Worm (Caenorhabditis elegans): ENCODE results near the gene ifd-1.

Gene ifd-1

ce11 chrX:8838176-8838575, 13.9 kb upstream of the ifd-1 start (continued):
- TF ChIP-seq rbr-2 (tag; optimal IDR thresholded peaks at IDR 0.05) (no peak), zip-11 (GFP tag; IDR thresholded peaks at IDR 0.05) (no peak)

ce11 chrX:8835887-8836348, 11.7 kb upstream of the ifd-1 start, which contains the start of gene C28G1.2:
Gene C28G1.2 (plus strand): TSS chrX:8836016.
- TF ChIP-seq ceh-44 (GFP tag; IDR thresholded peaks at IDR 0.05): peak; percentile 94
- peak; percentile 97 for TF ChIP-seq pha-4 (GFP tag; IDR thresholded peaks at IDR 0.05)
- peak; percentile 37 for TF ChIP-seq pha-4 (tag; optimal IDR thresholded peaks at IDR 0.05)
- TF ChIP-seq snpc-4 (tag; optimal IDR thresholded peaks at IDR 0.05): peak; percentile 18
- no peak for TF ChIP-seq ceh-62 (tag; optimal IDR thresholded peaks at IDR 0.05)
- TF ChIP-seq mxl-2 (GFP tag; conservative IDR thresholded peaks at IDR 0.05): peak; percentile 86
- TF ChIP-seq zfp-2 (tag; optimal IDR thresholded peaks at IDR 0.05): peak; percentile 82
- TF ChIP-seq nhr-48 (tag; optimal IDR thresholded peaks at IDR 0.05): peak; percentile 82
- TF ChIP-seq hlh-30 (tag; optimal IDR thresholded peaks at IDR 0.05; ENCODE audit: insufficient read depth): peak; percentile 82
- no peak for TF ChIP-seq ZK546.5 (tag; optimal IDR thresholded peaks at IDR 0.05)
- peak; percentile 98 for TF ChIP-seq F44E2.7 (GFP tag; IDR thresholded peaks at IDR 0.05)
- peak; percentile 92 for TF ChIP-seq duxl-1 (tag; optimal IDR thresholded peaks at IDR 0.05; ENCODE audit: poor library complexity)
- peak; percentile 18 for TF ChIP-seq nhr-10 (tag; optimal IDR thresholded peaks at IDR 0.05)
- TF ChIP-seq mdt-29 (GFP tag; IDR thresholded peaks at IDR 0.05): peak; percentile 88
- TF ChIP-seq zip-2 (tag; optimal IDR thresholded peaks at IDR 0.05): peak; percentile 68
- peak; percentile 88 for TF ChIP-seq dmd-6 (GFP tag; IDR thresholded peaks at IDR 0.05)
- peak; percentile 89 for TF ChIP-seq Y105C5A.15 (GFP tag; IDR thresholded peaks at IDR 0.05)
- peak; percentile 88 for TF ChIP-seq lir-3 (tag; optimal IDR thresholded peaks at IDR 0.05)
- TF ChIP-seq zip-11 (GFP tag; IDR thresholded peaks at IDR 0.05): 0 out of 2 replicates have a peak, but pooled peaks have one; percentile 78
- TF ChIP-seq ceh-28 (tag; optimal IDR thresholded peaks at IDR 0.05): peak; percentile 25
- peak; percentile 94 for TF ChIP-seq ctbp-1 (GFP tag; IDR thresholded peaks at IDR 0.05)
- TF ChIP-seq pqm-1 (tag; optimal IDR thresholded peaks at IDR 0.05): no peak
- TF ChIP-seq ama-1 (optimal IDR thresholded peaks at IDR 0.05): no peak
- TF ChIP-seq F26F4.8 (GFP tag; conservative IDR thresholded peaks at IDR 0.05): peak; percentile 95
- TF ChIP-seq dmd-8 (GFP tag; IDR thresholded peaks at IDR 0.05): peak; percentile 98
- peak; percentile 97 for TF ChIP-seq mep-1 (tag; optimal IDR thresholded peaks at IDR 0.05)
- peak; percentile 77 to 84 for TF ChIP-seq mdl-1 (tag; optimal IDR thresholded peaks at IDR 0.05)
- peak; percentile 48 for TF ChIP-seq R02D3.7 (tag; optimal IDR thresholded peaks at IDR 0.05)
- TF ChIP-seq nhr-11 (tag; optimal IDR thresholded peaks at IDR 0.05): peak; percentile 79
- peak; percentile 99 for TF ChIP-seq lim-7 (GFP tag; IDR thresholded peaks at IDR 0.05)
- TF ChIP-seq unc-39 (tag; optimal IDR thresholded peaks at IDR 0.05): no peak
- TF ChIP-seq vab-7 (GFP tag; IDR thresholded peaks at IDR 0.05): peak; percentile 94
- peak; percentile 64 for TF ChIP-seq set-16 (GFP tag; IDR thresholded peaks at IDR 0.05)
- no peak for TF ChIP-seq ztf-11 (tag; optimal IDR thresholded peaks at IDR 0.05)
- peak; percentile 89 for TF ChIP-seq D1046.2 (GFP tag; IDR thresholded peaks at IDR 0.05)
- TF ChIP-seq attf-4 (tag; optimal IDR thresholded peaks at IDR 0.05): peak; percentile 46
- peak; percentile 95 for TF ChIP-seq dve-1 (tag; optimal IDR thresholded peaks at IDR 0.05; ENCODE audit: insufficient read depth)
- peak; percentile 48 for TF ChIP-seq zag-1 (tag; optimal IDR thresholded peaks at IDR 0.05)
- TF ChIP-seq F10B5.3 (tag; optimal IDR thresholded peaks at IDR 0.05): peak; percentile 86
- peak; percentile 87 for TF ChIP-seq mxl-3 (GFP tag; optimal IDR thresholded peaks at IDR 0.05)
- TF ChIP-seq nhr-77 (tag; optimal IDR thresholded peaks at IDR 0.05): peak; percentile 87
- TF ChIP-seq hmg-1.1 (GFP tag; IDR thresholded peaks at IDR 0.05): peak; percentile 99
- peak; percentile 38 to 78 for TF ChIP-seq hif-1 (tag; optimal IDR thresholded peaks at IDR 0.05)
- peak; percentile 88 for TF ChIP-seq nhr-102 (tag; optimal IDR thresholded peaks at IDR 0.05)
- no peak for TF ChIP-seq nhr-237 (tag; optimal IDR thresholded peaks at IDR 0.05)
- no peak for TF ChIP-seq lin-15B (tag; optimal IDR thresholded peaks at IDR 0.05)
- peak; percentile 88 for TF ChIP-seq nhr-42 (GFP tag; IDR thresholded peaks at IDR 0.05)
- peak; percentile 10 for TF ChIP-seq egl-27 (tag; optimal IDR thresholded peaks at IDR 0.05)
- TF ChIP-seq tag-97 (GFP tag; IDR thresholded peaks at IDR 0.05): no peak
- peak; percentile 60 for TF ChIP-seq ces-1 (GFP tag; optimal IDR thresholded peaks at IDR 0.05)

All from whole organism, L4 larva.